Worm (Caenorhabditis elegans) whole organism, mixed stage, embryonic: ENCODE measurements around the gene C27B7.9.

ENCODE experiments used
- M03D4.4 ChIP-seq: sonication (generic microtip); optimal IDR thresholded peaks from 2 replicates; lab custom pipeline; 2017; ENCODE audit warnings: mild to moderate bottlenecking, missing genetic modification characterization, missing compliant biosample characterization
- bed-3 ChIP-seq: fragments of 200-800 bp; sonication (Bioruptor generic); optimal IDR thresholded peaks from 3 replicates; lab custom pipeline; 2018; ENCODE audit warnings: mild to moderate bottlenecking, missing genetic modification characterization, moderate library complexity, missing compliant biosample characterization
- blmp-1 ChIP-seq: fragments of 150-350 bp; optimal IDR thresholded peaks from 2 replicates; lab custom pipeline; 2014; ENCODE audit warnings: missing biosample characterization, missing genetic modification characterization
- ceh-39 ChIP-seq: fragments of 150-350 bp; optimal IDR thresholded peaks from 2 replicates; lab custom pipeline; 2014; ENCODE audit warnings: missing biosample characterization, missing genetic modification characterization
- ceh-43 ChIP-seq: fragments of 200-800 bp; sonication (Bioruptor generic); optimal IDR thresholded peaks from 2 replicates; lab custom pipeline; 2018; ENCODE audit warnings: mild to moderate bottlenecking, missing genetic modification characterization, moderate library complexity, missing compliant biosample characterization
- ceh-83 ChIP-seq: fragments of 200-800 bp; sonication (Bioruptor generic); optimal IDR thresholded peaks from 2 replicates; lab custom pipeline; 2018; ENCODE audit warnings: mild to moderate bottlenecking, missing genetic modification characterization, missing compliant biosample characterization
- ces-1 ChIP-seq: fragments of 150-350 bp; optimal IDR thresholded peaks from 2 replicates; lab custom pipeline; 2014; ENCODE audit warnings: missing biosample characterization, missing genetic modification reagents, missing genetic modification characterization
- cnd-1 ChIP-seq: fragments of 200-800 bp; sonication (Bioruptor generic); optimal IDR thresholded peaks from 2 replicates; lab custom pipeline; 2018; ENCODE audit warnings: mild to moderate bottlenecking, missing genetic modification characterization, missing compliant biosample characterization
- drap-1 ChIP-seq: fragments of 200-800 bp; sonication (Bioruptor generic); optimal IDR thresholded peaks from 3 replicates; lab custom pipeline; 2018; ENCODE audit warnings: mild to moderate bottlenecking, missing genetic modification characterization, missing compliant biosample characterization
- elt-3 ChIP-seq: fragments of 150-350 bp; optimal IDR thresholded peaks from 2 replicates; lab custom pipeline; 2014; ENCODE audit warnings: missing biosample characterization, missing genetic modification characterization
- flh-1 ChIP-seq: fragments of 200-800 bp; sonication (Bioruptor generic); optimal IDR thresholded peaks from 2 replicates; lab custom pipeline; 2018; ENCODE audit warnings: mild to moderate bottlenecking, missing genetic modification characterization, moderate library complexity, missing compliant biosample characterization
- ham-2 ChIP-seq: fragments of 200-800 bp; sonication (Bioruptor generic); optimal IDR thresholded peaks from 2 replicates; lab custom pipeline; 2018; ENCODE audit warnings: mild to moderate bottlenecking, missing genetic modification characterization, missing compliant biosample characterization
- lin-32 ChIP-seq: fragments of 200-800 bp; sonication (Bioruptor generic); optimal IDR thresholded peaks from 2 replicates; lab custom pipeline; 2018; ENCODE audit warnings: mild to moderate bottlenecking, missing genetic modification characterization, missing compliant biosample characterization
- lsy-2 ChIP-seq: fragments of 150-350 bp; optimal IDR thresholded peaks from 2 replicates; lab custom pipeline; 2014; ENCODE audit warnings: missing biosample characterization, missing genetic modification characterization
- mep-1 ChIP-seq: fragments of 150-350 bp; optimal IDR thresholded peaks from 2 replicates; lab custom pipeline; 2017; ENCODE audit warnings: missing biosample characterization, missing genetic modification reagents, missing genetic modification characterization, inconsistent platforms
- mls-2 ChIP-seq: sonication (generic microtip); optimal IDR thresholded peaks from 2 replicates; lab custom pipeline; 2016; ENCODE audit warnings: mild to moderate bottlenecking, missing genetic modification characterization, moderate library complexity, missing compliant biosample characterization
- nhr-12 ChIP-seq: fragments of 150-350 bp; optimal IDR thresholded peaks from 2 replicates; lab custom pipeline; 2014; ENCODE audit warnings: missing biosample characterization, missing genetic modification characterization
- nhr-2 ChIP-seq: fragments of 150-350 bp; optimal IDR thresholded peaks from 2 replicates; lab custom pipeline; 2014; ENCODE audit warnings: missing biosample characterization, missing genetic modification characterization
- nhr-237 ChIP-seq: fragments of 150-350 bp; optimal IDR thresholded peaks from 2 replicates; lab custom pipeline; 2014; ENCODE audit warnings: missing biosample characterization, missing genetic modification characterization
- nhr-28 ChIP-seq: fragments of 150-350 bp; optimal IDR thresholded peaks from 2 replicates; lab custom pipeline; 2014; ENCODE audit warnings: missing biosample characterization, missing genetic modification characterization
- nhr-76 ChIP-seq: sonication (generic microtip); optimal IDR thresholded peaks from 2 replicates; lab custom pipeline; 2017; ENCODE audit warnings: missing biosample characterization, missing genetic modification characterization
- pha-4 ChIP-seq: fragments of 150-350 bp; optimal IDR thresholded peaks from 2 replicates; lab custom pipeline; 2018; ENCODE audit warnings: missing biosample characterization, missing genetic modification reagents, missing genetic modification characterization
- sem-2 ChIP-seq: fragments of 200-800 bp; sonication (Bioruptor generic); optimal IDR thresholded peaks from 2 replicates; lab custom pipeline; 2018; ENCODE audit warnings: mild to moderate bottlenecking, missing genetic modification characterization, missing compliant biosample characterization
- snpc-4 ChIP-seq: fragments of 150-350 bp; optimal IDR thresholded peaks from 2 replicates; lab custom pipeline; 2014; ENCODE audit warnings: missing biosample characterization, missing genetic modification characterization
- sptf-1 ChIP-seq: sonication (generic microtip); optimal IDR thresholded peaks from 2 replicates; lab custom pipeline; 2017; ENCODE audit warnings: mild to moderate bottlenecking, missing genetic modification characterization, moderate library complexity, missing compliant biosample characterization
- tbx-8 ChIP-seq: fragments of 200-800 bp; sonication (Bioruptor generic); optimal IDR thresholded peaks from 2 replicates; lab custom pipeline; 2018; ENCODE audit warnings: mild to moderate bottlenecking, missing genetic modification characterization, moderate library complexity, missing compliant biosample characterization
- unc-62 ChIP-seq: fragments of 150-350 bp; optimal IDR thresholded peaks from 2 replicates; lab custom pipeline; 2014; ENCODE audit warnings: missing biosample characterization, missing genetic modification reagents, missing genetic modification characterization
- zip-8 ChIP-seq: fragments of 150-350 bp; optimal IDR thresholded peaks from 2 replicates; lab custom pipeline; 2014; ENCODE audit warnings: missing biosample characterization, missing genetic modification characterization

Gene C27B7.9

DNA sequence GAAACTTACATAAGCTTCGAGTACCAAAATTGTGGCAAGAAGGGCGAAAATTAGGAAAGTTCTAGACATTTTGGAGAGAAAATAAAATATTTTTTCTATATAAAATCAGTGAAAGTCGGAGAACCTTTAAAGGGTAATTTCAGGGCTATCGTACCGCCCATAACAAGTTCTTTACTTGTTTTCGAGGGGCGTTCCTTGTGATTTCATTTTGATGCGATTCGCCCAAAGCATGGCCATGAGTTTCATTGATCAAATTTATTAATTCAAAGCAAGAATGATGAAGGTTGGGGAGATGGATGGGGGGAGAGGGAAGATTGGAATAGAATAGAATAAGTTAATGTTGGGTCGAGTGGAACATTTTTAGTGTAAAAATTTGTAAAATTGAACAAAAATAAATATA lies at the start of gene C27B7.9:
C27B7.9 (minus strand) TSS at position 101 of the 400 bp plus-strand sequence.
- TF ChIP-seq ceh-39 (tag; lab: Kevin White, UChicago) (no peak), tbx-8 (GFP tag; lab: Kevin White, UChicago) (no peak), ces-1 (GFP tag; lab: Kevin White, UChicago) (no peak), zip-8 (tag; lab: Kevin White, UChicago) (no peak), nhr-28 (tag; lab: Kevin White, UChicago) (no peak), sptf-1 (tag; lab: Kevin White, UChicago) (no peak), lsy-2 (tag; lab: Kevin White, UChicago) (no peak), cnd-1 (tag; lab: Kevin White, UChicago) (no peak), unc-62 (GFP tag; lab: Kevin White, UChicago) (no peak), pha-4 (no peak), mls-2 (tag; lab: Kevin White, UChicago) (no peak), sem-2 (GFP tag; lab: Kevin White, UChicago) (no peak), nhr-76 (no peak), M03D4.4 (tag; lab: Kevin White, UChicago) (no peak), ham-2 (no peak), bed-3 (GFP tag; lab: Kevin White, UChicago) (no peak), mep-1 (tag; lab: Kevin White, UChicago) (no peak), ceh-43 (GFP tag; lab: Kevin White, UChicago) (no peak)

DNA sequence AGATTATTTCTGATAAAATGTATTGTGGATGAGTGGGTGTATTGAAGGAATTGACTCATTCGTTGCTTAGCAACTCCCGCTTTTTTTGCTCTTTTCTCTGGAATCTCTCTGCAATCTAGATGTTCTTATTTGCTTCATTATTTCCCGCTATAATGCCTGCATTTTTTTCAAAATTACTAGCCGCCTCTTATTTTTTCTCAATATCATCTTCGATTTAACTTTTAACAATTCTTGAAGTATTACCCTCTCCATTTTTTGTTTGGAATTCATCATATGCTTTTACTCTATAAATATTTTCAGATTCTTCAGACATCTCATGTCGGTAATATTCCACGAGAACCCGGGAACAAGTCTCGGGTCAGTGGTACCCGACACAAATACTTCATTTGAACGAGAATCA lies 40.3 kb upstream of the C27B7.9 start, which contains the start of gene tpra-1:
tpra-1 (plus strand) TSS at position 301 of the 400 bp plus-strand sequence.
- TF ChIP-seq sptf-1 (tag; lab: Kevin White, UChicago), result no peak
- TF ChIP-seq unc-62 (GFP tag; lab: Kevin White, UChicago), result no peak
- no peak for TF ChIP-seq flh-1 (GFP tag; lab: Kevin White, UChicago)
- no peak for TF ChIP-seq nhr-12
- TF ChIP-seq M03D4.4 (tag; lab: Kevin White, UChicago), result no peak
- no peak for TF ChIP-seq ceh-39 (tag; lab: Kevin White, UChicago)
- no peak for TF ChIP-seq ceh-43 (GFP tag; lab: Kevin White, UChicago)
- no peak for TF ChIP-seq nhr-76
- TF ChIP-seq blmp-1 (tag; lab: Kevin White, UChicago), result no peak
- TF ChIP-seq nhr-237 (tag; lab: Kevin White, UChicago), result no peak
- no peak for TF ChIP-seq lin-32
- TF ChIP-seq bed-3 (GFP tag; lab: Kevin White, UChicago), result no peak
- TF ChIP-seq drap-1 (GFP tag; lab: Kevin White, UChicago), result no peak

DNA sequence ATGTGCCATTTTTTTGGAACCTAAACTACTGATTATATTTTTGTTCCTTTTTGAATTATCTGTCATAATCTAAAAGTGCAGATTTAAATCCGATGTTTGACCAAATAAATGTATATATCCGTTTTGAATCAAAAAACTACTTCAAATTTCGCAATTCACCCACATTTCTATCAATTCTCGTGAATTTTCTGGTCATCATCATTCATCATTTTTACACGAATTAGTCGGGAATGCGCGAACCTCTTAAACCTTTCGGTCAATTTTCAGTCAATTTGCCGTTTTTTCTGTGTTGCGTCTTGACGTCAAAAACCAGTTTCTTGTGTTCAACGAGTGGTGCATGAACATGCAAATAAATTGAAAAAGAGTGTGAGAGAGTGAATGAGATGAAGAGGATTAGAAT lies 38.2 kb upstream of the C27B7.9 start:
- no peak for TF ChIP-seq elt-3 (tag; lab: Kevin White, UChicago)
- TF ChIP-seq drap-1 (GFP tag; lab: Kevin White, UChicago), result no peak
- no peak for TF ChIP-seq bed-3 (GFP tag; lab: Kevin White, UChicago)
- no peak for TF ChIP-seq ceh-43 (GFP tag; lab: Kevin White, UChicago)
- TF ChIP-seq mep-1 (tag; lab: Kevin White, UChicago), result no peak
- no peak for TF ChIP-seq lsy-2 (tag; lab: Kevin White, UChicago)
- TF ChIP-seq nhr-12, result no peak
- TF ChIP-seq lin-32, result no peak
- TF ChIP-seq blmp-1 (tag; lab: Kevin White, UChicago), result no peak
- no peak for TF ChIP-seq nhr-76
- no peak for TF ChIP-seq cnd-1 (tag; lab: Kevin White, UChicago)
- no peak for TF ChIP-seq nhr-2
- TF ChIP-seq sem-2 (GFP tag; lab: Kevin White, UChicago), result no peak
- TF ChIP-seq sptf-1 (tag; lab: Kevin White, UChicago), result no peak
- TF ChIP-seq snpc-4, result no peak
- TF ChIP-seq tbx-8 (GFP tag; lab: Kevin White, UChicago), result no peak
- TF ChIP-seq ceh-83 (GFP tag; lab: Kevin White, UChicago), result no peak
- no peak for TF ChIP-seq nhr-28 (tag; lab: Kevin White, UChicago)
- TF ChIP-seq zip-8 (tag; lab: Kevin White, UChicago), result no peak

DNA sequence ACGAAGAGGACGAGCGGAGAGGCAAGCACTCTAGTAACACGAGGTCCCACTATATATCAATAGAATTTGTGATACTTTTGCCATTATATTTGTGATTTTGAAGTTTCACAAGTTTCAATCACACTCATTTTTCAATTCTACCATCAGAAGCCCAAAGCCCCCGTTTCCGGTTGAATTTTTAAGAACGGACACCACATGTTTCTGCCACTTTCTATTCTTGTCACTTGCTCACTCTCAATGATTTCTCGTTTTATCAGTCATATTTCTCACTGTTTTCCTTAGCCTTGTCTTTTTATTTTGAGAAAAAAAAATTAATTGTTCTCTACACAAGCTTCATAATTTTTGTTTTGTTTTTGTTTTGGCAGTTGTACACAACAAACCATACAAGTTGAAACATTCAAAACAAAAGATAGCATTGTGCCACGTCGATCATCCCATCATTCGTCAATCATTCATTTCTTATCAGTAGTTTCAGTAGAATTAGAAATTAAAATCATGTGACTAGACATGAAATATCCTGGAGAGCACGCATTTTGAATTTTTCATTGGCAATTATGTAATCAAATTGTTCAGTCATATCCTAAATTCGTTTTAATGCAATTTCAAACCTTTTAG lies 36.1 kb upstream of the C27B7.9 start:
- TF ChIP-seq bed-3 (GFP tag; lab: Kevin White, UChicago), result no peak
- no peak for TF ChIP-seq tbx-8 (GFP tag; lab: Kevin White, UChicago)
